Worm (Caenorhabditis elegans) whole organism, L4 larva: ENCODE results near the gene mrps-18A.
A peak's percentile ranks its signal among the peaks of the same experiment; 100 is the strongest.
"Not testable (repeated sequence)": the region's sequence is repeated elsewhere in the genome, so short reads cannot be mapped to it uniquely, and the experiment has no call there.

Experiments used
- F37D6.2 ChIP-seq: sonication (generic microtip); optimal IDR thresholded peaks from 2 replicates; lab custom pipeline; 2016; ENCODE audit warnings: mild to moderate bottlenecking, missing genetic modification characterization, missing compliant biosample characterization
- F44E2.7 ChIP-seq: fragments of 200-800 bp; sonication (Bioruptor generic); IDR thresholded peaks from 2 replicates; pipeline ENCODE4 v2.1.2; 2022; ENCODE audit warnings: missing genetic modification characterization, missing compliant biosample characterization
- Y105C5A.15 ChIP-seq: fragments of 200-800 bp; sonication (Bioruptor generic); IDR thresholded peaks from 2 replicates; pipeline ENCODE4 v1.3.6; 2022; ENCODE audit warnings: missing genetic modification characterization, missing compliant biosample characterization
- Y48G9A.11 ChIP-seq: fragments of 200-800 bp; sonication (Bioruptor generic); IDR thresholded peaks from 2 replicates; pipeline ENCODE4 v1.3.6; 2022; ENCODE audit warnings: missing genetic modification reagents, missing genetic modification characterization, missing compliant biosample characterization
- Y75B8A.6 ChIP-seq: fragments of 200-800 bp; sonication (Bioruptor generic); IDR thresholded peaks from 2 replicates; pipeline ENCODE4 v1.3.6; 2022; ENCODE audit warnings: missing genetic modification reagents, missing genetic modification characterization, missing compliant biosample characterization
- aha-1 ChIP-seq: fragments of 150-350 bp; peaks from one replicate; lab custom pipeline; 2014; ENCODE audit warnings: missing biosample characterization, missing genetic modification characterization
- ama-1 ChIP-seq: fragments of 150-350 bp; optimal IDR thresholded peaks from 2 replicates; lab custom pipeline; 2014; ENCODE audit warnings: inconsistent platforms, mixed read lengths
- arid-1 ChIP-seq: fragments of 200-800 bp; sonication (Bioruptor generic); conservative IDR thresholded peaks from 2 replicates; pipeline ENCODE4 v1.3.6; 2022; ENCODE audit warnings: missing genetic modification reagents, missing genetic modification characterization, missing compliant biosample characterization
- attf-4 ChIP-seq: sonication (generic microtip); optimal IDR thresholded peaks from 3 replicates; lab custom pipeline; 2017; ENCODE audit warnings: missing biosample characterization, missing genetic modification characterization
- ceh-28 ChIP-seq: fragments of 150-350 bp; optimal IDR thresholded peaks from 2 replicates; lab custom pipeline; 2014; ENCODE audit warnings: missing biosample characterization, missing genetic modification reagents, missing genetic modification characterization
- ceh-32 ChIP-seq: sonication (generic microtip); optimal IDR thresholded peaks from 2 replicates; lab custom pipeline; 2016; ENCODE audit warnings: mild to moderate bottlenecking, missing genetic modification characterization, missing compliant biosample characterization; ENCODE audit not compliant: poor library complexity
- ceh-62 ChIP-seq: sonication (generic microtip); optimal IDR thresholded peaks from 2 replicates; lab custom pipeline; 2017; ENCODE audit warnings: missing biosample characterization, missing genetic modification characterization
- ceh-82 ChIP-seq: sonication (generic microtip); optimal IDR thresholded peaks from 2 replicates; lab custom pipeline; 2017; ENCODE audit warnings: missing biosample characterization, missing genetic modification characterization
- dmd-9 ChIP-seq: fragments of 200-800 bp; sonication (Bioruptor generic); IDR thresholded peaks from 2 replicates; pipeline ENCODE4 v1.3.6; 2022; ENCODE audit warnings: missing genetic modification reagents, missing genetic modification characterization, missing compliant biosample characterization
- egl-27 ChIP-seq: sonication (generic microtip); optimal IDR thresholded peaks from 3 replicates; lab custom pipeline; 2017; ENCODE audit warnings: missing biosample characterization, missing genetic modification reagents, missing genetic modification characterization
- egl-43 ChIP-seq: fragments of 200-800 bp; sonication (Bioruptor generic); IDR thresholded peaks from 2 replicates; pipeline ENCODE4 v1.3.6; 2022; ENCODE audit warnings: missing genetic modification reagents, missing genetic modification characterization, missing compliant biosample characterization
- fkh-10 ChIP-seq: fragments of 150-350 bp; optimal IDR thresholded peaks from 2 replicates; lab custom pipeline; 2014; ENCODE audit warnings: missing biosample characterization, missing genetic modification reagents, missing genetic modification characterization
- hif-1 ChIP-seq, 2 experiments: sonication (generic microtip); optimal IDR thresholded peaks; 2 replicates each; lab custom pipeline; 2016 to 2017; ENCODE audit warnings: missing compliant biosample characterization in 2 of 2, missing genetic modification characterization in 2 of 2, missing genetic modification reagents in 2 of 2, missing genotype in 2 of 2, mild to moderate bottlenecking in 1 of 2
- lim-7 ChIP-seq: fragments of 200-800 bp; sonication (Bioruptor generic); IDR thresholded peaks from 2 replicates; pipeline ENCODE4 v1.3.6; 2022; ENCODE audit warnings: missing genetic modification characterization, missing compliant biosample characterization
- lin-1 ChIP-seq: fragments of 200-800 bp; sonication (Bioruptor generic); IDR thresholded peaks from 2 replicates; pipeline ENCODE4 v1.3.6; 2022; ENCODE audit warnings: missing genetic modification reagents, missing genetic modification characterization, missing compliant biosample characterization
- lin-29 ChIP-seq: fragments of 200-800 bp; sonication (Bioruptor generic); IDR thresholded peaks from 2 replicates; pipeline ENCODE4 v1.3.6; 2022; ENCODE audit warnings: missing genetic modification reagents, missing genetic modification characterization, missing compliant biosample characterization
- lir-3 ChIP-seq: sonication (generic microtip); optimal IDR thresholded peaks from 2 replicates; lab custom pipeline; 2016; ENCODE audit warnings: mild to moderate bottlenecking, missing genetic modification characterization, missing compliant biosample characterization
- madf-5 ChIP-seq, 2 experiments: fragments of 200-800 bp; sonication (Bioruptor generic); IDR thresholded peaks; 2 replicates each; pipeline ENCODE4 v1.3.6; 2022; ENCODE audit warnings: missing compliant biosample characterization in 2 of 2, missing genetic modification characterization in 2 of 2
- madf-9 ChIP-seq: fragments of 200-800 bp; sonication (Bioruptor generic); conservative IDR thresholded peaks from 2 replicates; pipeline ENCODE4 v1.3.6; 2022; ENCODE audit warnings: missing genetic modification reagents, missing genetic modification characterization, missing compliant biosample characterization
- mdt-29 ChIP-seq: fragments of 200-800 bp; sonication (Bioruptor generic); IDR thresholded peaks from 2 replicates; pipeline ENCODE4 v1.3.6; 2022; ENCODE audit warnings: missing genetic modification reagents, missing genetic modification characterization, missing compliant biosample characterization
- mes-2 ChIP-seq: sonication (generic microtip); optimal IDR thresholded peaks from 2 replicates; lab custom pipeline; 2016; ENCODE audit warnings: missing genotype, mild to moderate bottlenecking, missing genetic modification characterization, missing compliant biosample characterization; ENCODE audit not compliant: poor library complexity, severe bottlenecking
- nhr-11 ChIP-seq: fragments of 150-350 bp; optimal IDR thresholded peaks from 2 replicates; lab custom pipeline; 2014; ENCODE audit warnings: missing biosample characterization, missing genetic modification characterization
- php-3 ChIP-seq: fragments of 200-800 bp; sonication (Bioruptor generic); IDR thresholded peaks from 2 replicates; pipeline ENCODE4 v1.3.6; 2022; ENCODE audit warnings: missing genetic modification reagents, missing genetic modification characterization, missing compliant biosample characterization
- sdz-12 ChIP-seq: fragments of 200-800 bp; sonication (Bioruptor generic); optimal IDR thresholded peaks from 2 replicates; lab custom pipeline; 2018; ENCODE audit warnings: mild to moderate bottlenecking, missing genetic modification characterization, missing compliant biosample characterization
- set-16 ChIP-seq: fragments of 200-800 bp; sonication (Bioruptor generic); IDR thresholded peaks from 2 replicates; pipeline ENCODE4 v1.3.6; 2022; ENCODE audit warnings: missing genetic modification reagents, missing genetic modification characterization, missing compliant biosample characterization
- snpc-1.2 ChIP-seq: fragments of 200-800 bp; sonication (Bioruptor generic); IDR thresholded peaks from 2 replicates; pipeline ENCODE4 v1.3.6; 2022; ENCODE audit warnings: missing genetic modification reagents, missing genetic modification characterization, missing compliant biosample characterization
- snpc-4 ChIP-seq: fragments of 150-350 bp; optimal IDR thresholded peaks from 2 replicates; lab custom pipeline; 2014; ENCODE audit warnings: missing biosample characterization, missing genetic modification characterization
- spr-1 ChIP-seq: sonication (generic microtip); optimal IDR thresholded peaks from 2 replicates; lab custom pipeline; 2016; ENCODE audit warnings: mild to moderate bottlenecking, missing genetic modification characterization, missing compliant biosample characterization
- spr-3 ChIP-seq: fragments of 200-800 bp; sonication (Bioruptor generic); optimal IDR thresholded peaks from 2 replicates; lab custom pipeline; 2018; ENCODE audit warnings: mild to moderate bottlenecking, missing genetic modification characterization, missing compliant biosample characterization
- tag-97 ChIP-seq: fragments of 200-800 bp; sonication (Bioruptor generic); IDR thresholded peaks from 2 replicates; pipeline ENCODE4 v1.3.6; 2022; ENCODE audit warnings: missing genetic modification characterization, missing compliant biosample characterization
- unc-130 ChIP-seq: sonication (generic microtip); optimal IDR thresholded peaks from 2 replicates; lab custom pipeline; 2016; ENCODE audit warnings: missing genetic modification reagents, missing genetic modification characterization, missing compliant biosample characterization
- unc-62 ChIP-seq, 3 experiments: fragments of 150-350 bp in 1 of 3; sonication (generic microtip); optimal IDR thresholded peaks in 2 of 3; peaks in 1 of 3; 1 replicate in 1 of 3; 2 replicates in 2 of 3; lab custom pipeline; 2014 to 2017; ENCODE audit warnings: missing biosample characterization in 3 of 3, missing genetic modification characterization in 3 of 3, missing genetic modification reagents in 3 of 3, missing genotype in 1 of 3
- zag-1 ChIP-seq: fragments of 150-350 bp; optimal IDR thresholded peaks from 2 replicates; lab custom pipeline; 2014; ENCODE audit warnings: missing biosample characterization, missing genetic modification characterization
- zfp-2 ChIP-seq: sonication (generic microtip); optimal IDR thresholded peaks from 2 replicates; lab custom pipeline; 2016; ENCODE audit warnings: mild to moderate bottlenecking, missing genetic modification characterization, missing compliant biosample characterization
- ztf-7 ChIP-seq: fragments of 150-350 bp; optimal IDR thresholded peaks from 2 replicates; lab custom pipeline; 2014; ENCODE audit warnings: missing biosample characterization, missing genetic modification characterization

Gene mrps-18A

ce11 chrIII:8354644-8355461, 23.1 kb upstream of the mrps-18A start, which contains the start of gene unc-116 (continued):
- TF ChIP-seq madf-5 (GFP tag; IDR thresholded peaks at IDR 0.05; lab: Robert Waterston, UW) (no peak), lim-7 (no peak), ceh-82 (no peak), ceh-28 (tag; lab: Kevin White, UChicago) (no peak), nhr-11 (peak; percentile 22), unc-130 (GFP tag; lab: Kevin White, UChicago) (no peak), aha-1 (tag; lab: Kevin White, UChicago) (peak; percentile 33), tag-97 (GFP tag; lab: Robert Waterston, UW) (no peak), php-3 (no peak), madf-9 (GFP tag; lab: Robert Waterston, UW) (no peak), ama-1 (lab: Kevin White, UChicago) (no peak), dmd-9 (GFP tag; lab: Robert Waterston, UW) (0 out of 2 replicates have a peak, but pooled peaks have one; percentile 31), snpc-4 (tag; lab: Kevin White, UChicago) (no peak), spr-1 (no peak), ceh-32 (tag; lab: Kevin White, UChicago) (no peak), fkh-10 (GFP tag; lab: Kevin White, UChicago) (no peak)

DNA sequence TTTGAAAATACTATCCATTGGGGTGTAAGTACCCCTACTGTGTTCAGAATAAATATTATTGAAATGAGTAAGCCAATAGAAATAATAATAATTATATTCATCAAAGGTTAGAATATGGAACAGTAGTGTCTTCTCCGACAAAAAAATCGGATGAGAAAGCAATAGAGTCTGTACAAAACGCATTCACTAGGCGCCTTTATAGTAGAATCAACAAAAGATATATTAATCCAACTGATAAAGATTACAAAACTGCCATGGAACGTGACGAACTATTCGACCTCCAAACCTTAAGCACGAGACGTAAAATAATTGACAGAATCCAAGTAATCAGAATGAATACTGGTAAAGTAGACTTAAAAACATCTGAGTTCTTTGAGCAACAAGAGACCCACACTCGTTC, 16.1 kb upstream of the mrps-18A start, which contains the start of gene clc-29:
Gene clc-29, minus strand, starts transcription at position 101 of the 400 bp plus-strand sequence.
- not testable (repeated sequence) for TF ChIP-seq attf-4 (tag; lab: Kevin White, UChicago); F37D6.2 (tag; lab: Kevin White, UChicago); lin-29 (GFP tag; lab: Robert Waterston, UW)

- TF ChIP-seq lin-1 (GFP tag; lab: Robert Waterston, UW) (peak; percentile 62; the same call in 1 of the 2 replicates), arid-1 (GFP tag; lab: Robert Waterston, UW) (peak; percentile 44; the same call in 1 of the 2 replicates), snpc-1.2 (GFP tag; lab: Robert Waterston, UW) (peak; percentile 17; the same call in 1 of the 2 replicates), mdt-29 (GFP tag; lab: Robert Waterston, UW) (peak; percentile 72), Y48G9A.11 (GFP tag; lab: Robert Waterston, UW) (peak; percentile 37; the same call in 1 of the 2 replicates)
Measured at ce11 chrIII:8344283-8344682, 12.6 kb upstream of the mrps-18A start, which contains the start of gene ZC262.7. TSS of gene ZC262.7 (minus strand) at chrIII:8344336.

DNA sequence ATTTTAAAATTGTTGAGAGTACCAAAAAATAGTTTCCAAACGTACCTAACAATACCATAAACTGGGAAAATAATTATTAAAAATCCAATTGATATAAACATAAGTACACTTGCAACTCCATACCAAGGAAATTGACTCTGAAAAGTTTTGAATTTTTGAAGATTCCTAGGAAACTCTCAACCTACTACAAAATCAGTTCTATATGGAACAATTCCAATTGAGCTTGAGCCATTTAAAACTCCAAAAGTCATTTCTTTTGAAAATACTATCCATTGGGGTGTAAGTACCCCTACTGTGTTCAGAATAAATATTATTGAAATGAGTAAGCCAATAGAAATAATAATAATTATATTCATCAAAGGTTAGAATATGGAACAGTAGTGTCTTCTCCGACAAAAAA, 7.7 kb upstream of the mrps-18A start, which contains the start of gene clc-28:
Gene clc-28, minus strand, starts transcription at position 101 of the 400 bp plus-strand sequence.
- not testable (repeated sequence) for TF ChIP-seq php-3; lim-7; spr-3 (GFP tag; lab: Kevin White, UChicago)

ce11 chrIII:8335585-8335984, 3.9 kb upstream of the mrps-18A start:
- TF ChIP-seq set-16 (GFP tag; lab: Robert Waterston, UW): peak; percentile 78

ce11 chrIII:8334432-8334831, 2.7 kb upstream of the mrps-18A start, which contains the start of gene ZC262.4:
TSS of gene ZC262.4 (minus strand) at chrIII:8334532.
- TF ChIP-seq hif-1 (tag; optimal IDR thresholded peaks at IDR 0.05; lab: Kevin White, UChicago) (no peak), ztf-7 (no peak), Y75B8A.6 (no peak), lir-3 (tag; lab: Kevin White, UChicago) (no peak), zfp-2 (no peak), F37D6.2 (tag; lab: Kevin White, UChicago) (no peak), snpc-1.2 (GFP tag; lab: Robert Waterston, UW) (no peak), zag-1 (tag; lab: Kevin White, UChicago) (no peak), unc-130 (GFP tag; lab: Kevin White, UChicago) (no peak), sdz-12 (GFP tag; lab: Kevin White, UChicago) (no peak), ceh-62 (no peak), Y105C5A.15 (no peak), egl-43 (no peak), ceh-82 (no peak), unc-62 (GFP tag; optimal IDR thresholded peaks at IDR 0.05 in 1 of 2; lab: Kevin White, UChicago) (no peak), unc-62 (tag; optimal IDR thresholded peaks at IDR 0.05; lab: Kevin White, UChicago) (no peak), mes-2 (tag; lab: Kevin White, UChicago) (no peak), egl-27 (no peak), F44E2.7 (no peak)
